Fruit fly (Drosophila melanogaster) whole organism, embryonic: Measurements from ENCODE around the gene CG9672.

ENCODE experiments used
- Bteb2 ChIP-seq: fragments of 200-800 bp; sonication (Bioruptor generic); optimal IDR thresholded peaks from 2 replicates; lab custom pipeline; 2016; ENCODE audit warnings: missing biosample characterization, missing genetic modification characterization
- CG11504 ChIP-seq: fragments of 200-800 bp; sonication (Bioruptor generic); optimal IDR thresholded peaks from 3 replicates; lab custom pipeline; 2019; ENCODE audit warnings: missing biosample characterization, mild to moderate bottlenecking, missing genetic modification characterization, moderate library complexity
- CG1233 ChIP-seq: fragments of 200-800 bp; sonication (Bioruptor generic); optimal IDR thresholded peaks from 4 replicates; lab custom pipeline; 2018; ENCODE audit warnings: missing biosample characterization, mild to moderate bottlenecking, missing genetic modification characterization
- CG14014 ChIP-seq: fragments of 200-800 bp; sonication (Bioruptor generic); IDR thresholded peaks from 2 replicates; pipeline ENCODE4 v1.3.6; 2022; ENCODE audit warnings: missing biosample characterization, missing genetic modification characterization
- CG14710 ChIP-seq: fragments of 200-800 bp; sonication (Bioruptor generic); optimal IDR thresholded peaks from 3 replicates; lab custom pipeline; 2019; ENCODE audit warnings: missing biosample characterization, mild to moderate bottlenecking, missing genetic modification characterization, moderate library complexity
- CG16779 ChIP-seq: fragments of 200-800 bp; sonication (Bioruptor generic); IDR thresholded peaks from 2 replicates; pipeline ENCODE4 v1.3.6; 2022; ENCODE audit warnings: missing biosample characterization, missing genetic modification characterization
- CG16813 ChIP-seq: fragments of 200-800 bp; sonication (Bioruptor generic); IDR thresholded peaks from 3 replicates; pipeline ENCODE4 v1.3.6; 2022; ENCODE audit warnings: missing biosample characterization, missing genetic modification characterization; ENCODE audit not compliant: partially characterized antibody
- CG17361 ChIP-seq: fragments of 200-800 bp; sonication (Bioruptor generic); IDR thresholded peaks from 3 replicates; pipeline ENCODE4 v1.3.6; 2022; ENCODE audit warnings: missing biosample characterization, missing genetic modification characterization
- CG17802 ChIP-seq: fragments of 200-800 bp; sonication (Bioruptor generic); optimal IDR thresholded peaks from 2 replicates; lab custom pipeline; 2018; ENCODE audit warnings: missing biosample characterization, mild to moderate bottlenecking, missing genetic modification characterization, moderate library complexity
- CG18476 ChIP-seq: fragments of 200-800 bp; sonication (Bioruptor generic); optimal IDR thresholded peaks from 2 replicates; lab custom pipeline; 2016; ENCODE audit warnings: missing biosample characterization, mild to moderate bottlenecking, missing genetic modification characterization
- CG30403 ChIP-seq: fragments of 200-800 bp; sonication (Bioruptor generic); optimal IDR thresholded peaks from 3 replicates; lab custom pipeline; 2016; ENCODE audit warnings: missing biosample characterization, missing genetic modification characterization
- CG31441 ChIP-seq: fragments of 200-800 bp; sonication (Bioruptor generic); IDR thresholded peaks from 2 replicates; pipeline ENCODE4 v1.3.6; 2022; ENCODE audit warnings: missing biosample characterization, missing genetic modification characterization
- CG32767 ChIP-seq: fragments of 200-800 bp; sonication (Bioruptor generic); IDR thresholded peaks from 2 replicates; pipeline ENCODE4 v1.3.6; 2022; ENCODE audit warnings: missing biosample characterization, missing genetic modification characterization
- CG32772 ChIP-seq: fragments of 200-800 bp; sonication (Bioruptor generic); IDR thresholded peaks from 2 replicates; pipeline ENCODE4 v1.3.6; 2022; ENCODE audit warnings: missing biosample characterization, missing genetic modification characterization
- CG3995 ChIP-seq: fragments of 200-800 bp; sonication (Bioruptor generic); optimal IDR thresholded peaks from 3 replicates; lab custom pipeline; 2016; ENCODE audit warnings: missing biosample characterization, missing genetic modification characterization
- CG4820 ChIP-seq: fragments of 200-800 bp; sonication (Bioruptor generic); optimal IDR thresholded peaks from 3 replicates; lab custom pipeline; 2016; ENCODE audit warnings: missing biosample characterization, missing genetic modification characterization
- CG5180 ChIP-seq: fragments of 200-800 bp; sonication (Bioruptor generic); optimal IDR thresholded peaks from 3 replicates; lab custom pipeline; 2017; ENCODE audit warnings: missing biosample characterization, missing genetic modification characterization, mild to moderate bottlenecking, moderate library complexity, missing genetic modification reagents
- CG6175 ChIP-seq: fragments of 200-800 bp; sonication (Bioruptor generic); IDR thresholded peaks from 3 replicates; pipeline ENCODE4 v1.3.6; 2022; ENCODE audit warnings: missing biosample characterization, missing genetic modification characterization
- CG7372 ChIP-seq: fragments of 200-800 bp; sonication (Bioruptor generic); IDR thresholded peaks from 2 replicates; pipeline ENCODE4 v1.3.6; 2022; ENCODE audit warnings: missing biosample characterization, missing genetic modification characterization
- CG9215 ChIP-seq: fragments of 200-800 bp; sonication (Bioruptor generic); IDR thresholded peaks from 2 replicates; pipeline ENCODE4 v1.3.6; 2022; ENCODE audit warnings: missing biosample characterization, missing genetic modification characterization
- Deaf1 ChIP-seq: fragments of 200-800 bp; optimal IDR thresholded peaks from 3 replicates; lab custom pipeline; 2019; ENCODE audit warnings: missing biosample characterization, mild to moderate bottlenecking, missing genetic modification characterization, moderate library complexity
- Dip2 ChIP-seq: fragments of 200-800 bp; sonication (Bioruptor generic); IDR thresholded peaks from 2 replicates; pipeline ENCODE4 v1.3.6; 2022; ENCODE audit warnings: missing biosample characterization, missing genetic modification characterization
- Ets65A ChIP-seq: fragments of 200-800 bp; sonication (Bioruptor generic); peaks from one replicate; lab custom pipeline; 2016; ENCODE audit warnings: missing biosample characterization, missing genetic modification characterization
- Ets97D ChIP-seq: fragments of 200-800 bp; sonication (Bioruptor generic); optimal IDR thresholded peaks from 3 replicates; lab custom pipeline; 2016; ENCODE audit warnings: missing biosample characterization, missing genetic modification characterization
- Fer3 ChIP-seq: fragments of 200-800 bp; sonication (Bioruptor generic); optimal IDR thresholded peaks from 2 replicates; lab custom pipeline; 2018; ENCODE audit warnings: missing biosample characterization, mild to moderate bottlenecking, missing genetic modification characterization, moderate library complexity
- H2.0 ChIP-seq: fragments of 200-800 bp; sonication (Bioruptor generic); IDR thresholded peaks from 2 replicates; pipeline ENCODE4 v1.3.6; 2022; ENCODE audit warnings: missing biosample characterization, missing genetic modification characterization
- HLH3B ChIP-seq: fragments of 200-800 bp; sonication (Bioruptor generic); IDR thresholded peaks from 2 replicates; pipeline ENCODE4 v1.3.6; 2022; ENCODE audit warnings: missing biosample characterization, missing genetic modification characterization
- Hr51 ChIP-seq, 2 experiments: fragments of 200-800 bp; sonication (Bioruptor generic); optimal IDR thresholded peaks; 2 replicates in 1 of 2; 3 replicates in 1 of 2; lab custom pipeline; 2016 to 2018; ENCODE audit warnings: missing biosample characterization in 2 of 2, missing genetic modification characterization in 2 of 2, mild to moderate bottlenecking in 1 of 2, moderate library complexity in 1 of 2
- Kr ChIP-seq: fragments of 200-800 bp; sonication (Bioruptor generic); optimal IDR thresholded peaks from 2 replicates; lab custom pipeline; 2017; ENCODE audit warnings: missing biosample characterization, mild to moderate bottlenecking, missing genetic modification characterization
- Mad ChIP-seq: fragments of 200-800 bp; sonication (Bioruptor generic); optimal IDR thresholded peaks from 2 replicates; lab custom pipeline; 2016; ENCODE audit warnings: missing biosample characterization, missing genetic modification characterization
- Ptx1 ChIP-seq: fragments of 200-800 bp; sonication (Bioruptor generic); IDR thresholded peaks from 2 replicates; pipeline ENCODE4 v1.3.6; 2022; ENCODE audit warnings: missing biosample characterization, missing genetic modification characterization
- Scr ChIP-seq: fragments of 200-800 bp; sonication (Bioruptor generic); IDR thresholded peaks from 2 replicates; pipeline ENCODE4 v1.3.6; 2022; ENCODE audit warnings: missing biosample characterization, missing genetic modification characterization; ENCODE audit not compliant: partially characterized antibody
- amos ChIP-seq: fragments of 200-800 bp; sonication (Bioruptor generic); IDR thresholded peaks from 2 replicates; pipeline ENCODE4 v1.3.6; 2022; ENCODE audit warnings: missing biosample characterization, missing genetic modification characterization; ENCODE audit not compliant: partially characterized antibody
- bowl ChIP-seq: fragments of 200-800 bp; sonication (Bioruptor generic); IDR thresholded peaks from 2 replicates; pipeline ENCODE4 v1.3.6; 2022; ENCODE audit warnings: missing biosample characterization, missing genetic modification characterization
- chif ChIP-seq, 2 experiments: fragments of 200-800 bp; sonication (Bioruptor generic); optimal IDR thresholded peaks; 3 replicates each; lab custom pipeline; 2016; ENCODE audit warnings: missing biosample characterization in 2 of 2, missing genetic modification characterization in 2 of 2
- chn ChIP-seq: fragments of 200-800 bp; sonication (Bioruptor generic); optimal IDR thresholded peaks from 2 replicates; lab custom pipeline; 2016; ENCODE audit warnings: missing biosample characterization, missing genetic modification characterization
- gcm2 ChIP-seq: fragments of 200-800 bp; sonication (Bioruptor generic); optimal IDR thresholded peaks from 2 replicates; lab custom pipeline; 2016; ENCODE audit warnings: missing biosample characterization, missing genetic modification characterization
- gsb-n ChIP-seq: fragments of 200-800 bp; sonication (Bioruptor generic); optimal IDR thresholded peaks from 3 replicates; lab custom pipeline; 2018; ENCODE audit warnings: missing biosample characterization, mild to moderate bottlenecking, missing genetic modification characterization
- knrl ChIP-seq: fragments of 200-800 bp; sonication (Bioruptor generic); IDR thresholded peaks from 3 replicates; pipeline ENCODE4 v1.3.6; 2022; ENCODE audit warnings: missing biosample characterization, missing genetic modification characterization; ENCODE audit not compliant: partially characterized antibody
- lbe ChIP-seq: fragments of 200-800 bp; sonication (Bioruptor generic); optimal IDR thresholded peaks from 2 replicates; lab custom pipeline; 2016; ENCODE audit warnings: missing biosample characterization, mild to moderate bottlenecking, missing genetic modification characterization
- maf-S ChIP-seq: fragments of 200-800 bp; sonication (Bioruptor generic); optimal IDR thresholded peaks from 2 replicates; lab custom pipeline; 2016; ENCODE audit warnings: missing biosample characterization, missing genetic modification characterization
- nau ChIP-seq: fragments of 200-800 bp; sonication (Bioruptor generic); optimal IDR thresholded peaks from 3 replicates; lab custom pipeline; 2017; ENCODE audit warnings: missing biosample characterization, mild to moderate bottlenecking, missing genetic modification characterization, missing genetic modification reagents
- org-1 ChIP-seq: fragments of 200-800 bp; sonication (Bioruptor generic); optimal IDR thresholded peaks from 2 replicates; lab custom pipeline; 2017; ENCODE audit warnings: missing biosample characterization, missing genetic modification characterization
- otp ChIP-seq: fragments of 200-800 bp; sonication (Bioruptor generic); IDR thresholded peaks from 3 replicates; pipeline ENCODE4, ENCODE4 v1.3.6; 2022; ENCODE audit warnings: missing biosample characterization, missing genetic modification characterization
- peb ChIP-seq: fragments of 200-800 bp; sonication (Bioruptor generic); IDR thresholded peaks from 2 replicates; pipeline ENCODE4 v1.3.6; 2022; ENCODE audit warnings: missing biosample characterization, missing genetic modification characterization
- pnt ChIP-seq: fragments of 200-800 bp; sonication (Bioruptor generic); optimal IDR thresholded peaks from 3 replicates; lab custom pipeline; 2016; ENCODE audit warnings: missing biosample characterization, missing genetic modification characterization
- scrt ChIP-seq: fragments of 200-800 bp; sonication (Bioruptor generic); optimal IDR thresholded peaks from 2 replicates; lab custom pipeline; 2018; ENCODE audit warnings: missing biosample characterization, mild to moderate bottlenecking, missing genetic modification characterization, moderate library complexity
- tgo ChIP-seq: fragments of 200-800 bp; sonication (Bioruptor generic); IDR thresholded peaks from 3 replicates; pipeline ENCODE4 v1.3.6; 2022; ENCODE audit warnings: missing biosample characterization, missing genetic modification characterization
- tio ChIP-seq: fragments of 200-800 bp; sonication (Bioruptor generic); optimal IDR thresholded peaks from 2 replicates; lab custom pipeline; 2017; ENCODE audit warnings: missing biosample characterization, missing genetic modification characterization, inconsistent platforms
- wor ChIP-seq: fragments of 200-800 bp; sonication (Bioruptor generic); IDR thresholded peaks from 2 replicates; pipeline ENCODE4 v1.3.6; 2022; ENCODE audit warnings: missing biosample characterization, missing genetic modification characterization

CG9672 gene

dm6 chrX:16751579-16752156, 45.0 kb upstream of the CG9672 start, which contains the start of gene goe (continued):
- peak; percentile 71 for TF ChIP-seq HLH3B (GFP tag; lab: Robert Waterston, UW)
- peak; percentile 62; the same call in 1 of the 2 replicates for TF ChIP-seq bowl
- TF ChIP-seq chif (GFP tag; optimal IDR thresholded peaks at IDR 0.05; lab: Kevin White, UChicago), result peak; percentile 78 to 90
- peak; percentile 61 to 87 for TF ChIP-seq Hr51 (GFP tag; optimal IDR thresholded peaks at IDR 0.05; lab: Kevin White, UChicago)
- TF ChIP-seq Kr (GFP tag; lab: Kevin White, UChicago), result no peak
- TF ChIP-seq CG1233 (GFP tag; lab: Kevin White, UChicago), result peak; percentile 76
- TF ChIP-seq amos (GFP tag; lab: Robert Waterston, UW), result peak; percentile 97
- peak; percentile 85 for TF ChIP-seq CG14014 (GFP tag; lab: Robert Waterston, UW)
- peak; percentile 49 for TF ChIP-seq CG3995
- TF ChIP-seq Scr (GFP tag; lab: Robert Waterston, UW), result peak; percentile 89
- TF ChIP-seq lbe (GFP tag; lab: Kevin White, UChicago), result peak; percentile 16
- peak; percentile 89 for TF ChIP-seq Mad (GFP tag; lab: Kevin White, UChicago)
- peak; percentile 90 for TF ChIP-seq maf-S
- TF ChIP-seq Fer3 (tag; lab: Kevin White, UChicago), result peak; percentile 72
- TF ChIP-seq CG6175 (GFP tag; lab: Robert Waterston, UW), result peak; percentile 79
- TF ChIP-seq CG5180 (GFP tag; lab: Kevin White, UChicago), result no peak
- TF ChIP-seq CG32772 (GFP tag; lab: Robert Waterston, UW), result peak; percentile 70
- TF ChIP-seq org-1, result peak; percentile 77
- TF ChIP-seq nau (GFP tag; lab: Kevin White, UChicago), result peak; percentile 17
- peak; percentile 73; the same call in 2 of the 3 replicates for TF ChIP-seq otp (GFP tag; lab: Robert Waterston, UW)
- TF ChIP-seq Ptx1, result peak; percentile 72
- TF ChIP-seq knrl (GFP tag; lab: Robert Waterston, UW), result peak; percentile 87
- peak; percentile 99 for TF ChIP-seq Ets65A (GFP tag; lab: Kevin White, UChicago)
- peak; percentile 72 for TF ChIP-seq gsb-n (tag; lab: Kevin White, UChicago)
- TF ChIP-seq Deaf1 (tag; lab: Kevin White, UChicago), result no peak
- peak; percentile 68 for TF ChIP-seq tio (GFP tag; lab: Kevin White, UChicago)
- peak; percentile 58; the same call in 1 of the 2 replicates for TF ChIP-seq CG7372 (GFP tag; lab: Robert Waterston, UW)
- TF ChIP-seq CG14710 (tag; lab: Kevin White, UChicago), result peak; percentile 70
- peak; percentile 49 for TF ChIP-seq gcm2
- TF ChIP-seq Bteb2, result peak; percentile 88
- peak; percentile 39; the same call in 2 of the 3 replicates for TF ChIP-seq CG17361 (GFP tag; lab: Robert Waterston, UW)
- peak; percentile 78 for TF ChIP-seq H2.0 (GFP tag; lab: Robert Waterston, UW)
- no peak for TF ChIP-seq wor
- TF ChIP-seq Ets97D (GFP tag; lab: Kevin White, UChicago), result peak; percentile 100
- TF ChIP-seq CG32767 (GFP tag; lab: Robert Waterston, UW), result peak; percentile 52; the same call in 1 of the 2 replicates
- TF ChIP-seq CG4820 (GFP tag; lab: Kevin White, UChicago), result no peak
- no peak for TF ChIP-seq CG18476 (GFP tag; lab: Kevin White, UChicago)
- peak; percentile 64 for TF ChIP-seq scrt
- TF ChIP-seq tgo (GFP tag; lab: Robert Waterston, UW), result peak; percentile 63
- peak; percentile 81 for TF ChIP-seq chn (GFP tag; lab: Kevin White, UChicago)
- 0 out of 2 replicates have a peak, but pooled peaks have one; percentile 32 for TF ChIP-seq CG31441 (GFP tag; lab: Robert Waterston, UW)
- peak; percentile 61 for TF ChIP-seq CG11504 (tag; lab: Kevin White, UChicago)
- peak; percentile 75 for TF ChIP-seq CG9215 (GFP tag; lab: Robert Waterston, UW)
- TF ChIP-seq CG30403 (GFP tag; lab: Kevin White, UChicago), result peak; percentile 82
- TF ChIP-seq peb, result no peak
- no peak for TF ChIP-seq Dip2
- peak; percentile 92 for TF ChIP-seq CG16813 (GFP tag; lab: Robert Waterston, UW)
- peak; percentile 74; the same call in 1 of the 2 replicates for TF ChIP-seq CG16779 (GFP tag; lab: Robert Waterston, UW)
- TF ChIP-seq CG17802 (tag; lab: Kevin White, UChicago), result peak; percentile 31
- TF ChIP-seq pnt (GFP tag; lab: Kevin White, UChicago), result peak; percentile 71
